Fruit fly (Drosophila melanogaster): ENCODE measurements around the gene trh.

trh gene

dm6 chr3L:441035-441604, 48.7 kb upstream of the trh start (continued):
- TF ChIP-seq pfk (GFP tag; optimal IDR thresholded peaks at IDR 0.05) (peak; percentile 35), CG2120 (GFP tag; optimal IDR thresholded peaks at IDR 0.05) (peak; percentile 82), CG2199 (GFP tag; IDR thresholded peaks at IDR 0.05) (no peak), CG14860 (GFP tag; IDR thresholded peaks at IDR 0.05; ENCODE audit: partially characterized antibody) (no peak), gem (tag; optimal IDR thresholded peaks at IDR 0.05) (peak; percentile 88), org-1 (GFP tag; optimal IDR thresholded peaks at IDR 0.05) (peak; percentile 77), CG7271 (tag; optimal IDR thresholded peaks at IDR 0.05) (no peak), CkIIα-i1 (GFP tag; IDR thresholded peaks at IDR 0.05) (no peak), CG31441 (GFP tag; IDR thresholded peaks at IDR 0.05) (peak; percentile 62), CG10366 (GFP tag; IDR thresholded peaks at IDR 0.05) (peak; percentile 74), CG14441 (GFP tag; IDR thresholded peaks at IDR 0.05) (peak; percentile 84), Deaf1 (tag; optimal IDR thresholded peaks at IDR 0.05) (peak; percentile 58), chm (GFP tag; IDR thresholded peaks at IDR 0.05) (peak; percentile 37; the same call in 1 of the 2 replicates), CG17385 (GFP tag; optimal IDR thresholded peaks at IDR 0.05) (peak; percentile 79), onecut (GFP tag; IDR thresholded peaks at IDR 0.05) (peak; percentile 54), CG8281 (tag; optimal IDR thresholded peaks at IDR 0.05) (peak; percentile 64), Awh (GFP tag; IDR thresholded peaks at IDR 0.05) (peak; percentile 78), MESR4 (GFP tag; optimal IDR thresholded peaks at IDR 0.05) (no peak), CG9437 (GFP tag; optimal IDR thresholded peaks at IDR 0.05) (peak; percentile 66), CG32767 (GFP tag; IDR thresholded peaks at IDR 0.05) (peak; percentile 79; the same call in 1 of the 2 replicates), CG7839 (tag; optimal IDR thresholded peaks at IDR 0.05) (peak; percentile 81), Meics (GFP tag; optimal IDR thresholded peaks at IDR 0.05) (peak; percentile 93), CG8359 (GFP tag; optimal IDR thresholded peaks at IDR 0.05; ENCODE audit: borderline replicate concordance) (no peak), nau (GFP tag; optimal IDR thresholded peaks at IDR 0.05) (peak; percentile 71), tx (GFP tag; optimal IDR thresholded peaks at IDR 0.05) (peak; percentile 5), inv (GFP tag; IDR thresholded peaks at IDR 0.05; ENCODE audit: partially characterized antibody) (no peak), CG7357 (GFP tag; IDR thresholded peaks at IDR 0.05) (peak; percentile 80), CG10959 (GFP tag; IDR thresholded peaks at IDR 0.05) (0 out of 2 replicates have a peak, but pooled peaks have one; percentile 18), dmrt11E (tag; optimal IDR thresholded peaks at IDR 0.05) (no peak), tll (GFP tag; optimal IDR thresholded peaks at IDR 0.05) (no peak), CG1024 (GFP tag; IDR thresholded peaks at IDR 0.05) (peak; percentile 48), Scr (GFP tag; IDR thresholded peaks at IDR 0.05; ENCODE audit: partially characterized antibody) (no peak), CG6175 (GFP tag; IDR thresholded peaks at IDR 0.05) (peak; percentile 89), CG10147 (GFP tag; optimal IDR thresholded peaks at IDR 0.05) (peak; percentile 91), CG6813 (GFP tag; optimal IDR thresholded peaks at IDR 0.05) (peak; percentile 62), CG30020 (tag; optimal IDR thresholded peaks at IDR 0.05) (no peak), CG7556 (GFP tag; optimal IDR thresholded peaks at IDR 0.05) (peak; percentile 90), PHDP (tag; optimal IDR thresholded peaks at IDR 0.05) (peak; percentile 84), ato (GFP tag; IDR thresholded peaks at IDR 0.05; ENCODE audit: partially characterized antibody) (no peak), CG4617 (GFP tag; optimal IDR thresholded peaks at IDR 0.05; ENCODE audit: borderline replicate concordance) (peak; percentile 39), Elba2 (GFP tag; optimal IDR thresholded peaks at IDR 0.05) (no peak), CG3838 (GFP tag; optimal IDR thresholded peaks at IDR 0.05) (no peak), CG3995 (GFP tag; optimal IDR thresholded peaks at IDR 0.05) (peak; percentile 14), CG18476 (GFP tag; optimal IDR thresholded peaks at IDR 0.05) (no peak), Ssrp (tag; optimal IDR thresholded peaks at IDR 0.05) (peak; percentile 53), tap (tag; optimal IDR thresholded peaks at IDR 0.05) (peak; percentile 83), hbn (GFP tag; IDR thresholded peaks at IDR 0.05; ENCODE audit: partially characterized antibody) (no peak), D19A (tag; optimal IDR thresholded peaks at IDR 0.05) (peak; percentile 72), CG4730 (GFP tag; IDR thresholded peaks at IDR 0.05) (peak; percentile 83)
